Fruit fly (Drosophila melanogaster) whole organism, embryonic: ENCODE results near the gene eas.

ENCODE experiments used
- Bgb ChIP-seq: fragments of 200-800 bp; sonication (Bioruptor generic); IDR thresholded peaks from 2 replicates; pipeline ENCODE4 v1.3.6; 2022; ENCODE audit warnings: missing biosample characterization, missing genetic modification characterization; ENCODE audit not compliant: partially characterized antibody
- CG13424 ChIP-seq: fragments of 200-800 bp; sonication (Bioruptor generic); optimal IDR thresholded peaks from 2 replicates; lab custom pipeline; 2019; ENCODE audit warnings: missing biosample characterization, mild to moderate bottlenecking, missing genetic modification characterization, moderate library complexity
- CG14860 ChIP-seq: fragments of 200-800 bp; sonication (Bioruptor generic); IDR thresholded peaks from 3 replicates; pipeline ENCODE4 v1.3.6; 2022; ENCODE audit warnings: missing biosample characterization, missing genetic modification characterization; ENCODE audit not compliant: partially characterized antibody
- CG14965 ChIP-seq: fragments of 200-800 bp; sonication (Bioruptor generic); optimal IDR thresholded peaks from 2 replicates; lab custom pipeline; 2016; ENCODE audit warnings: missing biosample characterization, missing genetic modification characterization, borderline replicate concordance
- CG1602 ChIP-seq: fragments of 200-800 bp; sonication (Bioruptor generic); optimal IDR thresholded peaks from 3 replicates; lab custom pipeline; 2016; ENCODE audit warnings: missing biosample characterization, missing genetic modification characterization
- CG16779 ChIP-seq: fragments of 200-800 bp; sonication (Bioruptor generic); IDR thresholded peaks from 2 replicates; pipeline ENCODE4 v1.3.6; 2022; ENCODE audit warnings: missing biosample characterization, missing genetic modification characterization
- CG17359 ChIP-seq: fragments of 200-800 bp; sonication (Bioruptor generic); optimal IDR thresholded peaks from 3 replicates; lab custom pipeline; 2018; ENCODE audit warnings: missing biosample characterization, mild to moderate bottlenecking, missing genetic modification characterization, moderate library complexity
- CG17802 ChIP-seq: fragments of 200-800 bp; sonication (Bioruptor generic); optimal IDR thresholded peaks from 2 replicates; lab custom pipeline; 2018; ENCODE audit warnings: missing biosample characterization, mild to moderate bottlenecking, missing genetic modification characterization, moderate library complexity
- CG2199 ChIP-seq: fragments of 200-800 bp; sonication (Bioruptor generic); IDR thresholded peaks from 3 replicates; pipeline ENCODE4 v1.3.6; 2022; ENCODE audit warnings: missing biosample characterization, missing genetic modification characterization
- CG3065 ChIP-seq: fragments of 200-800 bp; sonication (Bioruptor generic); optimal IDR thresholded peaks from 2 replicates; lab custom pipeline; 2016; ENCODE audit warnings: missing biosample characterization, missing genetic modification characterization
- CG31224 ChIP-seq: fragments of 200-800 bp; sonication (Bioruptor generic); IDR thresholded peaks from 2 replicates; pipeline ENCODE4 v1.3.6; 2022; ENCODE audit warnings: missing biosample characterization, missing genetic modification characterization
- CG33557 ChIP-seq: fragments of 200-800 bp; sonication (Bioruptor generic); optimal IDR thresholded peaks from 2 replicates; lab custom pipeline; 2019; ENCODE audit warnings: missing biosample characterization, mild to moderate bottlenecking, missing genetic modification characterization, moderate library complexity
- CG3407 ChIP-seq: fragments of 200-800 bp; sonication (Bioruptor generic); optimal IDR thresholded peaks from 2 replicates; lab custom pipeline; 2018; ENCODE audit warnings: missing biosample characterization, mild to moderate bottlenecking, missing genetic modification characterization
- CG3726 ChIP-seq: fragments of 200-800 bp; sonication (Bioruptor generic); IDR thresholded peaks from 3 replicates; pipeline ENCODE4, ENCODE4 v1.3.6; 2022; ENCODE audit warnings: missing biosample characterization, missing genetic modification characterization
- CG4282 ChIP-seq: fragments of 200-800 bp; sonication (Bioruptor generic); optimal IDR thresholded peaks from 2 replicates; lab custom pipeline; 2016; ENCODE audit warnings: missing biosample characterization, missing genetic modification characterization
- CG4404 ChIP-seq: fragments of 200-800 bp; sonication (Bioruptor generic); IDR thresholded peaks from 2 replicates; pipeline ENCODE4 v1.3.6; 2022; ENCODE audit warnings: missing biosample characterization, missing genetic modification characterization
- CG7372 ChIP-seq: fragments of 200-800 bp; sonication (Bioruptor generic); IDR thresholded peaks from 2 replicates; pipeline ENCODE4 v1.3.6; 2022; ENCODE audit warnings: missing biosample characterization, missing genetic modification characterization
- CG9727 ChIP-seq: fragments of 200-800 bp; sonication (Bioruptor generic); optimal IDR thresholded peaks from 3 replicates; lab custom pipeline; 2017; ENCODE audit warnings: missing biosample characterization, mild to moderate bottlenecking, missing genetic modification characterization
- Dek ChIP-seq: fragments of 200-800 bp; sonication (Bioruptor generic); optimal IDR thresholded peaks from 3 replicates; lab custom pipeline; 2019; ENCODE audit warnings: missing biosample characterization, mild to moderate bottlenecking, missing genetic modification characterization, moderate library complexity
- Doc2 ChIP-seq: fragments of 200-800 bp; sonication (Bioruptor generic); IDR thresholded peaks from 2 replicates; pipeline ENCODE4 v1.3.6; 2022; ENCODE audit warnings: missing biosample characterization, missing genetic modification characterization
- Drgx ChIP-seq: fragments of 200-800 bp; sonication (Bioruptor generic); IDR thresholded peaks from 2 replicates; pipeline ENCODE4 v1.3.6; 2022; ENCODE audit warnings: missing biosample characterization, missing genetic modification characterization
- ERR ChIP-seq: fragments of 200-800 bp; sonication (Bioruptor generic); optimal IDR thresholded peaks from 2 replicates; lab custom pipeline; 2016; ENCODE audit warnings: missing biosample characterization, missing genetic modification characterization
- Elba2 ChIP-seq: fragments of 200-800 bp; sonication (Bioruptor generic); optimal IDR thresholded peaks from 3 replicates; lab custom pipeline; 2016; ENCODE audit warnings: missing biosample characterization, missing genetic modification characterization
- Hr51 ChIP-seq, 2 experiments: fragments of 200-800 bp; sonication (Bioruptor generic); optimal IDR thresholded peaks; 2 replicates in 1 of 2; 3 replicates in 1 of 2; lab custom pipeline; 2016 to 2018; ENCODE audit warnings: missing biosample characterization in 2 of 2, missing genetic modification characterization in 2 of 2, mild to moderate bottlenecking in 1 of 2, moderate library complexity in 1 of 2
- Lpt ChIP-seq: fragments of >200 bp; optimal IDR thresholded peaks from 2 replicates; lab custom pipeline; 2018; ENCODE audit warnings: missing biosample characterization, missing genetic modification characterization
- Mad ChIP-seq: fragments of 200-800 bp; sonication (Bioruptor generic); optimal IDR thresholded peaks from 2 replicates; lab custom pipeline; 2016; ENCODE audit warnings: missing biosample characterization, missing genetic modification characterization
- Optix ChIP-seq: fragments of 200-800 bp; sonication (Bioruptor generic); IDR thresholded peaks from 3 replicates; pipeline ENCODE4 v1.3.6; 2022; ENCODE audit warnings: missing biosample characterization, missing genetic modification characterization
- PHDP ChIP-seq: fragments of 200-800 bp; sonication (Bioruptor generic); optimal IDR thresholded peaks from 3 replicates; lab custom pipeline; 2018; ENCODE audit warnings: missing biosample characterization, mild to moderate bottlenecking, missing genetic modification characterization, moderate library complexity
- Pdp1 ChIP-seq, 2 experiments: fragments of 200-800 bp; sonication (Bioruptor generic); optimal IDR thresholded peaks; 3 replicates each; lab custom pipeline; 2016; ENCODE audit warnings: missing biosample characterization in 2 of 2, missing genetic modification characterization in 2 of 2, mild to moderate bottlenecking in 1 of 2, moderate library complexity in 1 of 2
- Sin3A ChIP-seq: fragments of >200 bp; optimal IDR thresholded peaks from 2 replicates; lab custom pipeline; 2018
- Stat92E ChIP-seq, 3 experiments: fragments of >200 bp in 2 of 3; fragments of 200-800 bp in 1 of 3; sonication (Bioruptor generic) in 1 of 3; optimal IDR thresholded peaks; 2 replicates each; lab custom pipeline; 2017 to 2019; ENCODE audit warnings: missing biosample characterization in 3 of 3, missing genetic modification characterization in 3 of 3, mild to moderate bottlenecking in 1 of 3, moderate library complexity in 1 of 3
- Usf ChIP-seq: fragments of 200-800 bp; sonication (Bioruptor generic); optimal IDR thresholded peaks from 2 replicates; lab custom pipeline; 2017; ENCODE audit warnings: missing genotype, missing biosample characterization, missing genetic modification characterization
- bigmax ChIP-seq: fragments of 200-800 bp; sonication (Bioruptor generic); optimal IDR thresholded peaks from 2 replicates; lab custom pipeline; 2018; ENCODE audit warnings: missing biosample characterization, mild to moderate bottlenecking, missing genetic modification characterization
- btn ChIP-seq: fragments of 200-800 bp; sonication (Bioruptor generic); optimal IDR thresholded peaks from 2 replicates; lab custom pipeline; 2016; ENCODE audit warnings: missing biosample characterization, missing genetic modification characterization
- cwo ChIP-seq: fragments of 200-800 bp; sonication (Bioruptor generic); optimal IDR thresholded peaks from 3 replicates; lab custom pipeline; 2017; ENCODE audit warnings: missing biosample characterization, missing genetic modification characterization, mild to moderate bottlenecking, moderate library complexity, missing genetic modification reagents
- fd96Cb ChIP-seq: fragments of 200-800 bp; sonication (Bioruptor generic); optimal IDR thresholded peaks from 2 replicates; lab custom pipeline; 2018; ENCODE audit warnings: missing biosample characterization, mild to moderate bottlenecking, missing genetic modification characterization, moderate library complexity
- fru ChIP-seq: fragments of >200 bp; optimal IDR thresholded peaks from 2 replicates; lab custom pipeline; 2017
- ham ChIP-seq: fragments of 200-800 bp; sonication (Bioruptor generic); IDR thresholded peaks from 2 replicates; pipeline ENCODE4 v1.3.6; 2022; ENCODE audit warnings: missing biosample characterization, missing genetic modification characterization
- lola ChIP-seq, 3 experiments: fragments of >200 bp in 2 of 3; fragments of 200-800 bp in 1 of 3; sonication (Bioruptor generic) in 1 of 3; optimal IDR thresholded peaks; 2 replicates each; lab custom pipeline; 2017 to 2019; ENCODE audit warnings: missing biosample characterization in 3 of 3, missing genetic modification characterization in 3 of 3, mild to moderate bottlenecking in 1 of 3, moderate library complexity in 1 of 3
- nerfin-1 ChIP-seq: fragments of 200-800 bp; sonication (Bioruptor generic); optimal IDR thresholded peaks from 3 replicates; lab custom pipeline; 2019; ENCODE audit warnings: missing biosample characterization, mild to moderate bottlenecking, missing genetic modification characterization, moderate library complexity
- p53 ChIP-seq: fragments of 200-800 bp; sonication (Bioruptor generic); optimal IDR thresholded peaks from 2 replicates; lab custom pipeline; 2016; ENCODE audit warnings: missing biosample characterization, missing genetic modification characterization
- phol ChIP-seq: fragments of 200-800 bp; sonication (Bioruptor generic); optimal IDR thresholded peaks from 3 replicates; lab custom pipeline; 2018; ENCODE audit warnings: missing biosample characterization, mild to moderate bottlenecking, missing genetic modification characterization, moderate library complexity
- sens-2 ChIP-seq: fragments of 200-800 bp; sonication (Bioruptor generic); IDR thresholded peaks from 2 replicates; pipeline ENCODE4 v1.3.6; 2022; ENCODE audit warnings: missing biosample characterization, missing genetic modification characterization
- slbo ChIP-seq: fragments of 200-800 bp; sonication (Bioruptor generic); IDR thresholded peaks from 2 replicates; pipeline ENCODE4 v1.3.6; 2022; ENCODE audit warnings: missing biosample characterization, missing genetic modification characterization
- sqz ChIP-seq: fragments of 200-800 bp; sonication (Bioruptor generic); optimal IDR thresholded peaks from 3 replicates; lab custom pipeline; 2018; ENCODE audit warnings: missing biosample characterization, mild to moderate bottlenecking, missing genetic modification characterization
- sr ChIP-seq: fragments of 200-800 bp; sonication (Bioruptor generic); IDR thresholded peaks from 3 replicates; pipeline ENCODE4 v1.3.6; 2022; ENCODE audit warnings: missing biosample characterization, missing genetic modification characterization
- stc ChIP-seq: fragments of 200-800 bp; sonication (Bioruptor generic); IDR thresholded peaks from 2 replicates; pipeline ENCODE4 v1.3.6; 2022; ENCODE audit warnings: missing biosample characterization, missing genetic modification characterization
- tin ChIP-seq: fragments of 200-800 bp; sonication (Bioruptor generic); optimal IDR thresholded peaks from 3 replicates; lab custom pipeline; 2016; ENCODE audit warnings: missing biosample characterization, missing genetic modification characterization
- unc-4 ChIP-seq: fragments of 200-800 bp; sonication (Bioruptor generic); IDR thresholded peaks from 2 replicates; pipeline ENCODE4 v1.3.6; 2022; ENCODE audit warnings: missing biosample characterization, missing genetic modification characterization; ENCODE audit not compliant: partially characterized antibody

eas gene

dm6 chrX:16279340-16279941, 1.3 kb downstream of the eas start (continued):
- TF ChIP-seq CG33557 (GFP tag; lab: Kevin White, UChicago) (no peak), ham (GFP tag; lab: Robert Waterston, UW) (peak; percentile 50; the same call in 1 of the 2 replicates), Sin3A (lab: Kevin White, UChicago) (no peak), CG4282 (no peak), Usf (GFP tag; lab: Kevin White, UChicago) (peak; percentile 68), phol (tag; lab: Kevin White, UChicago) (peak; percentile 82), ERR (peak; percentile 86), Bgb (GFP tag; lab: Robert Waterston, UW) (peak; percentile 72), sr (GFP tag; lab: Robert Waterston, UW) (peak; percentile 73; the same call in 1 of the 3 replicates), CG9727 (peak; percentile 70), Doc2 (GFP tag; lab: Robert Waterston, UW) (no peak; the same call in 1 of the 2 replicates), CG14860 (no peak), Dek (tag; lab: Kevin White, UChicago) (peak; percentile 58), CG1602 (GFP tag; lab: Kevin White, UChicago) (peak; percentile 69), CG3407 (peak; percentile 61), p53 (peak; percentile 77), Pdp1 (GFP tag; optimal IDR thresholded peaks at IDR 0.05; lab: Kevin White, UChicago) (peak; percentile 74 to 94), Stat92E (GFP tag; optimal IDR thresholded peaks at IDR 0.05; lab: Kevin White, UChicago) (no peak), CG13424 (tag; lab: Kevin White, UChicago) (peak; percentile 75), bigmax (no peak), cwo (GFP tag; lab: Kevin White, UChicago) (peak; percentile 57), CG3726 (peak; percentile 86; the same call in 1 of the 3 replicates), fd96Cb (tag; lab: Kevin White, UChicago) (peak; percentile 85), PHDP (tag; lab: Kevin White, UChicago) (peak; percentile 41), sens-2 (GFP tag; lab: Robert Waterston, UW) (peak; percentile 63; the same call in 1 of the 2 replicates), CG17802 (tag; lab: Kevin White, UChicago) (peak; percentile 53), CG3065 (GFP tag; lab: Kevin White, UChicago) (no peak), CG2199 (GFP tag; lab: Robert Waterston, UW) (peak; percentile 84), sqz (GFP tag; lab: Kevin White, UChicago) (no peak), Hr51 (GFP tag; optimal IDR thresholded peaks at IDR 0.05; lab: Kevin White, UChicago) (peak; percentile 14 to 68), CG14965 (peak; percentile 19), CG16779 (GFP tag; lab: Robert Waterston, UW) (peak; percentile 23; the same call in 1 of the 2 replicates), tin (GFP tag; lab: Kevin White, UChicago) (peak; percentile 74), btn (GFP tag; lab: Kevin White, UChicago) (peak; percentile 58), Lpt (GFP tag; lab: Kevin White, UChicago) (no peak), slbo (GFP tag; lab: Robert Waterston, UW) (peak; percentile 94), stc (GFP tag; lab: Robert Waterston, UW) (peak; percentile 81), nerfin-1 (tag; lab: Kevin White, UChicago) (peak; percentile 58), fru (lab: Kevin White, UChicago) (no peak), lola (GFP tag; optimal IDR thresholded peaks at IDR 0.05; lab: Kevin White, UChicago) (peak in 1 of 3 experiments; percentile 47), unc-4 (GFP tag; lab: Robert Waterston, UW) (no peak), CG17359 (peak; percentile 76), Elba2 (GFP tag; lab: Kevin White, UChicago) (no peak), CG7372 (GFP tag; lab: Robert Waterston, UW) (peak; percentile 89), CG4404 (peak; percentile 91), Drgx (GFP tag; lab: Robert Waterston, UW) (peak; percentile 93), Optix (peak; percentile 88), Mad (GFP tag; lab: Kevin White, UChicago) (peak; percentile 45), CG31224 (GFP tag; lab: Robert Waterston, UW) (peak; percentile 60)
